Worm (Caenorhabditis elegans) whole organism, L2 larva: ENCODE data around the gene R144.10.

ENCODE experiments used
- R02D3.7 ChIP-seq: fragments of 150-350 bp; optimal IDR thresholded peaks from 2 replicates; lab custom pipeline; 2014; ENCODE audit warnings: missing biosample characterization, missing genetic modification characterization
- ama-1 ChIP-seq: fragments of 150-350 bp; optimal IDR thresholded peaks from 2 replicates; lab custom pipeline; 2018; ENCODE audit warnings: inconsistent platforms
- dmd-4 ChIP-seq: sonication (generic microtip); optimal IDR thresholded peaks from 2 replicates; lab custom pipeline; 2017; ENCODE audit warnings: missing biosample characterization, missing genetic modification characterization
- nhr-11 ChIP-seq: fragments of 150-350 bp; optimal IDR thresholded peaks from 2 replicates; lab custom pipeline; 2014; ENCODE audit warnings: missing biosample characterization, missing genetic modification characterization
- nhr-12 ChIP-seq: fragments of 150-350 bp; optimal IDR thresholded peaks from 2 replicates; lab custom pipeline; 2014; ENCODE audit warnings: missing biosample characterization, missing genetic modification characterization
- nhr-21 ChIP-seq: fragments of 150-350 bp; optimal IDR thresholded peaks from 2 replicates; lab custom pipeline; 2014; ENCODE audit warnings: missing biosample characterization, missing genetic modification characterization
- nhr-23 ChIP-seq: fragments of 150-350 bp; optimal IDR thresholded peaks from 2 replicates; lab custom pipeline; 2014; ENCODE audit warnings: missing biosample characterization, missing genetic modification reagents, missing genetic modification characterization
- ztf-11 ChIP-seq: sonication (generic microtip); optimal IDR thresholded peaks from 2 replicates; lab custom pipeline; 2017; ENCODE audit warnings: missing biosample characterization, missing genetic modification characterization

DNA sequence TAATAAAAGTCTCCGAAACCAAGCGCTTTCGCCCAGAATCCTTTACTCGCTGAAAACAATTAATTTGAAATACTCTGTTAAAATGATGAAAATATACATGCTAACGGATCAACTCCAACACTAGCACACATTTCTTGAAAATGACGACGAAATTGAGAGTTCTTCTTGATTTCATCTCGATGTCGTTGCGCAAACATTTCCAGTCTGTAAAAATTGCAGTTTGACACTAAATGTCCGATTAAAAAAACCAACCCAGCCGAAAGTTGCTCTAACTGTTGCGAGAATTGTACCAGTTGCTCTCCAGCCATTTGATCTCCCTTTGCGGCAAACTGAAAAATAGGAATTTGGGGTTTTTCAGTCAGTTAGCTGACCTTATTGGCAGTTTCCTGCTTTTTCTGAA lies 40.9 kb downstream of the R144.10 start:
- TF ChIP-seq nhr-11 (tag; lab: Kevin White, UChicago) (no peak), dmd-4 (tag; lab: Kevin White, UChicago) (no peak), nhr-12 (tag; lab: Kevin White, UChicago) (no peak), ama-1 (no peak), nhr-21 (tag; lab: Kevin White, UChicago) (no peak), R02D3.7 (no peak), ztf-11 (tag; lab: Kevin White, UChicago) (no peak), nhr-23 (tag; lab: Kevin White, UChicago) (no peak)
